Worm (Caenorhabditis elegans) whole organism, midembryonic: Measurements from ENCODE around the gene K07B1.7.

ENCODE experiments used
- T22C8.4 ChIP-seq: fragments of 200-800 bp; sonication (Bioruptor generic); IDR thresholded peaks from 2 replicates; pipeline ENCODE4 v1.3.6; 2022; ENCODE audit warnings: missing genetic modification characterization, missing compliant biosample characterization
- cog-1 ChIP-seq: sonication (generic microtip); optimal IDR thresholded peaks from 2 replicates; lab custom pipeline; 2016; ENCODE audit warnings: missing genetic modification characterization, missing compliant biosample characterization
- flt-1 ChIP-seq: fragments of 200-800 bp; sonication (Bioruptor generic); IDR thresholded peaks from 2 replicates; pipeline ENCODE4 v1.3.6; 2022; ENCODE audit warnings: missing genetic modification characterization, missing compliant biosample characterization
- klf-2 ChIP-seq: fragments of 200-800 bp; sonication (Bioruptor generic); conservative IDR thresholded peaks from 2 replicates; pipeline ENCODE4 v1.3.6; 2022; ENCODE audit warnings: missing genetic modification reagents, missing genetic modification characterization, missing compliant biosample characterization
- med-1 ChIP-seq: sonication (generic microtip); optimal IDR thresholded peaks from 2 replicates; lab custom pipeline; 2017; ENCODE audit warnings: missing genetic modification characterization, mild to moderate bottlenecking, missing compliant biosample characterization, antibody characterized with exemption, missing genetic modification reagents; ENCODE audit not compliant: insufficient read depth
- ref-1 ChIP-seq: fragments of 200-800 bp; sonication (Bioruptor generic); conservative IDR thresholded peaks from 2 replicates; pipeline ENCODE4 v1.3.6; 2022; ENCODE audit warnings: missing genetic modification reagents, missing genetic modification characterization, missing compliant biosample characterization
- tab-1 ChIP-seq: fragments of 200-800 bp; sonication (Bioruptor generic); IDR thresholded peaks from 2 replicates; pipeline ENCODE4 v1.3.6; 2022; ENCODE audit warnings: missing genetic modification characterization, missing compliant biosample characterization
- ztf-23 ChIP-seq: fragments of 200-800 bp; sonication (Bioruptor generic); IDR thresholded peaks from 2 replicates; pipeline ENCODE4 v1.3.6; 2022; ENCODE audit warnings: missing genetic modification reagents, missing genetic modification characterization, missing compliant biosample characterization
- ztf-29 ChIP-seq: fragments of 200-800 bp; sonication (Bioruptor generic); IDR thresholded peaks from 2 replicates; pipeline ENCODE4 v1.3.6; 2022; ENCODE audit warnings: missing genetic modification reagents, missing genetic modification characterization, missing compliant biosample characterization

Gene K07B1.7

DNA sequence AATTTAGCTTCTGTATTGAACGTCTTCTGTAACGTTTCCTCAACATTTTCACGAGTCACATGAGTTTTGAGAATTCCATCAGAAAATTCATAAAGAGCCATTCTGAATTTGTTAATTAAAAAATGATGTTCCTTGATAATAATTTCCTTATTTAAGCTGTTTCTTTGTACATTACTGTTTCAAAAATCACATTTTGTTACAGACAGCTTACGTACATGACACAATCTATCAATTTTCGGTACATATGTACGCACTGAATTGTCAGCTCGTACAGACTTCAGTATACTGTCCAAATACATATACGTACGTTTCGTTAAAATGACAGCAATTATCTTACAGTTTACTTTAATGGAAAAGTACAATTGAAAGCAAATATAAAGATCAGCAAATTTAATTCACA lies 29.7 kb upstream of the K07B1.7 start, which contains the start of gene E02C12.19:
Gene E02C12.19, minus strand, starts transcription at position 101 of the 400 bp plus-strand sequence.
- TF ChIP-seq T22C8.4 (GFP tag; lab: Robert Waterston, UW) (no peak), flt-1 (GFP tag; lab: Robert Waterston, UW) (no peak), cog-1 (tag; lab: Kevin White, UChicago) (no peak), tab-1 (GFP tag; lab: Robert Waterston, UW) (no peak)

ce11 chrV:9375378-9375777 lies 28.6 kb upstream of the K07B1.7 start, which contains the start of gene E02C12.9:
Gene E02C12.9, minus strand, starts transcription at chrV:9375478.
- no peak for TF ChIP-seq flt-1 (GFP tag; lab: Robert Waterston, UW)
- no peak for TF ChIP-seq cog-1 (tag; lab: Kevin White, UChicago)
- TF ChIP-seq ztf-23 (GFP tag; lab: Robert Waterston, UW): no peak
- no peak for TF ChIP-seq ref-1 (GFP tag; lab: Robert Waterston, UW)
- TF ChIP-seq klf-2: no peak
- no peak for TF ChIP-seq ztf-29 (GFP tag; lab: Robert Waterston, UW)
- no peak for TF ChIP-seq tab-1 (GFP tag; lab: Robert Waterston, UW)
- no peak for TF ChIP-seq med-1 (GFP tag; lab: Kevin White, UChicago)
- no peak for TF ChIP-seq T22C8.4 (GFP tag; lab: Robert Waterston, UW)

- TF ChIP-seq klf-2: no peak
- no peak for TF ChIP-seq ztf-29 (GFP tag; lab: Robert Waterston, UW)
- no peak for TF ChIP-seq tab-1 (GFP tag; lab: Robert Waterston, UW)
- no peak for TF ChIP-seq T22C8.4 (GFP tag; lab: Robert Waterston, UW)
- no peak for TF ChIP-seq ztf-23 (GFP tag; lab: Robert Waterston, UW)
- TF ChIP-seq med-1 (GFP tag; lab: Kevin White, UChicago): no peak
- no peak for TF ChIP-seq flt-1 (GFP tag; lab: Robert Waterston, UW)
- TF ChIP-seq ref-1 (GFP tag; lab: Robert Waterston, UW): no peak
Observed at ce11 chrV:9373473-9373872, 26.7 kb upstream of the K07B1.7 start, which contains the start of gene E02C12.8. Gene E02C12.8, minus strand, starts transcription at chrV:9373613.

DNA sequence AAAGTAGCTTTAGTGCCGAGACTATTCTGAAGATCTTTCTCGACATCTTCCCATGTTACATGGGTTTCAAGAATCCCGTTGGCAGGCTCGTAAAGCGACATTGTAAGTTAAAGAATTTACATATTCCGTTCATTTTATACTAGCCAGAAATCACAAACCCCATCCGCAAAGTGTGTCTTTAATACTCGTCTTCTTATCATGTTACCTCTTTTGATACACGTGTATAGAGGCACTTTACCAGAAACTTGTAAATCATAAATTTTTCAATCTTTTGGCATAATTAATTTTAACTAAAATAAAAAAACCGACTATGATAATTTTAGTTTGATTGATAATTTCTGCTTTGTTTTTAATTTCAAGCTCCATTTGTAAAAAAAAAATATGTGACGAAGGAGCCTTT lies 24.2 kb upstream of the K07B1.7 start, which contains the start of gene E02C12.6:
Gene E02C12.6, minus strand, starts transcription at position 101 of the 400 bp plus-strand sequence.
- no peak for TF ChIP-seq flt-1 (GFP tag; lab: Robert Waterston, UW)
- TF ChIP-seq med-1 (GFP tag; lab: Kevin White, UChicago): no peak
- TF ChIP-seq klf-2: no peak
- no peak for TF ChIP-seq cog-1 (tag; lab: Kevin White, UChicago)
- no peak for TF ChIP-seq T22C8.4 (GFP tag; lab: Robert Waterston, UW)
- no peak for TF ChIP-seq ztf-29 (GFP tag; lab: Robert Waterston, UW)
- TF ChIP-seq ref-1 (GFP tag; lab: Robert Waterston, UW): no peak
- TF ChIP-seq tab-1 (GFP tag; lab: Robert Waterston, UW): no peak
- no peak for TF ChIP-seq ztf-23 (GFP tag; lab: Robert Waterston, UW)

ce11 chrV:9359674-9360073 lies 12.9 kb upstream of the K07B1.7 start, which contains the start of gene gpa-3:
Gene gpa-3, minus strand, starts transcription at chrV:9359774.
- TF ChIP-seq klf-2: no peak
- TF ChIP-seq tab-1 (GFP tag; lab: Robert Waterston, UW): no peak
- no peak for TF ChIP-seq flt-1 (GFP tag; lab: Robert Waterston, UW)
- TF ChIP-seq ztf-23 (GFP tag; lab: Robert Waterston, UW): no peak
- TF ChIP-seq ztf-29 (GFP tag; lab: Robert Waterston, UW): no peak
- no peak for TF ChIP-seq ref-1 (GFP tag; lab: Robert Waterston, UW)
- no peak for TF ChIP-seq cog-1 (tag; lab: Kevin White, UChicago)
- TF ChIP-seq T22C8.4 (GFP tag; lab: Robert Waterston, UW): no peak
- no peak for TF ChIP-seq med-1 (GFP tag; lab: Kevin White, UChicago)

- TF ChIP-seq cog-1 (tag; lab: Kevin White, UChicago) (no peak), ztf-23 (GFP tag; lab: Robert Waterston, UW) (no peak), flt-1 (GFP tag; lab: Robert Waterston, UW) (no peak), ref-1 (GFP tag; lab: Robert Waterston, UW) (no peak)
Observed at ce11 chrV:9356345-9356744, 9.6 kb upstream of the K07B1.7 start, which contains the start of gene ttr-49. Gene ttr-49, minus strand, starts transcription at chrV:9356515.

ce11 chrV:9355371-9355770 lies 8.6 kb upstream of the K07B1.7 start, which contains the start of gene ttr-40:
Gene ttr-40, minus strand, starts transcription at chrV:9355471.
- TF ChIP-seq T22C8.4 (GFP tag; lab: Robert Waterston, UW) (no peak), tab-1 (GFP tag; lab: Robert Waterston, UW) (no peak), ztf-23 (GFP tag; lab: Robert Waterston, UW) (no peak), med-1 (GFP tag; lab: Kevin White, UChicago) (no peak), ztf-29 (GFP tag; lab: Robert Waterston, UW) (no peak), cog-1 (tag; lab: Kevin White, UChicago) (no peak), ref-1 (GFP tag; lab: Robert Waterston, UW) (no peak), flt-1 (GFP tag; lab: Robert Waterston, UW) (no peak), klf-2 (no peak)

- TF ChIP-seq ztf-23 (GFP tag; lab: Robert Waterston, UW) (no peak), T22C8.4 (GFP tag; lab: Robert Waterston, UW) (no peak), cog-1 (tag; lab: Kevin White, UChicago) (no peak), ztf-29 (GFP tag; lab: Robert Waterston, UW) (no peak), flt-1 (GFP tag; lab: Robert Waterston, UW) (no peak), ref-1 (GFP tag; lab: Robert Waterston, UW) (no peak), med-1 (GFP tag; lab: Kevin White, UChicago) (no peak), tab-1 (GFP tag; lab: Robert Waterston, UW) (no peak), klf-2 (no peak)
Observed at ce11 chrV:9352947-9353346, 6.2 kb upstream of the K07B1.7 start, which contains the start of gene srx-46. Gene srx-46, plus strand, starts transcription at chrV:9353247.

DNA sequence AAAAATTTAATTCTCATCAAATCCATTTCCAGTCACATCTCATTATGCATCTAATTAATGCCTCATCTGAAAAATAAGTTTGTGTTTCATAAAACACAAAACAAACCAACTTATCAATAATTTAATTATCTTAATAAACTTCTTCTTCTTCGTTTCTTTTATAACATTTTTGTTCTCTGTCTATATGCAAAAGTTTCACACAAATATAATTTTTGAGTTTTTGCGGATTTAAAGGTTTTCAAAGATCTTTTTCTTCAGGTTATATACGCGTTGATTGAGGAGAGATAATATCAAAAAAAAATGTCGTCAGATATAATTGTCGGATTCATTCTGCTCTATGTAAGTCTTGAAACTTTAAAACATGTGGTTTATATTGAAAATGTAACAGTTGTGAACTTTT lies 2.9 kb upstream of the K07B1.7 start, which contains the start of gene srx-47:
Gene srx-47, plus strand, starts transcription at position 301 of the 400 bp plus-strand sequence.
- no peak for TF ChIP-seq klf-2
- TF ChIP-seq T22C8.4 (GFP tag; lab: Robert Waterston, UW): no peak
- TF ChIP-seq ztf-23 (GFP tag; lab: Robert Waterston, UW): no peak
- no peak for TF ChIP-seq ref-1 (GFP tag; lab: Robert Waterston, UW)
- TF ChIP-seq tab-1 (GFP tag; lab: Robert Waterston, UW): no peak
- no peak for TF ChIP-seq cog-1 (tag; lab: Kevin White, UChicago)
- no peak for TF ChIP-seq flt-1 (GFP tag; lab: Robert Waterston, UW)
- no peak for TF ChIP-seq med-1 (GFP tag; lab: Kevin White, UChicago)
- no peak for TF ChIP-seq ztf-29 (GFP tag; lab: Robert Waterston, UW)
